Fruit fly (Drosophila melanogaster) whole organism, embryonic: Measurements from ENCODE around the gene CG6839.
A peak's percentile ranks its signal among the peaks of the same experiment; 100 is the strongest.

Source experiments
- C15 ChIP-seq: fragments of 200-800 bp; sonication (Bioruptor generic); IDR thresholded peaks from 3 replicates; pipeline ENCODE4 v1.3.6; 2022; ENCODE audit warnings: missing biosample characterization, missing genetic modification characterization
- CG10274 ChIP-seq: fragments of 200-800 bp; sonication (Bioruptor generic); optimal IDR thresholded peaks from 3 replicates; lab custom pipeline; 2017; ENCODE audit warnings: missing biosample characterization, mild to moderate bottlenecking, missing genetic modification characterization
- CG10462 ChIP-seq: fragments of 200-800 bp; sonication (Bioruptor generic); optimal IDR thresholded peaks from 2 replicates; lab custom pipeline; 2016; ENCODE audit warnings: missing biosample characterization, missing genetic modification characterization
- CG11560 ChIP-seq: fragments of 200-800 bp; sonication (Bioruptor generic); IDR thresholded peaks from 3 replicates; pipeline ENCODE4 v1.3.6; 2022; ENCODE audit warnings: missing biosample characterization, missing genetic modification characterization
- CG12391 ChIP-seq: fragments of 200-800 bp; sonication (Bioruptor generic); optimal IDR thresholded peaks from 3 replicates; lab custom pipeline; 2018; ENCODE audit warnings: missing biosample characterization, mild to moderate bottlenecking, missing genetic modification characterization, moderate library complexity
- CG12942 ChIP-seq: fragments of 200-800 bp; sonication (Bioruptor generic); optimal IDR thresholded peaks from 3 replicates; lab custom pipeline; 2016; ENCODE audit warnings: missing biosample characterization, missing genetic modification characterization
- CG13287 ChIP-seq: fragments of 200-800 bp; sonication (Bioruptor generic); IDR thresholded peaks from 2 replicates; pipeline ENCODE4 v1.3.6; 2022; ENCODE audit warnings: missing biosample characterization, missing genetic modification characterization; ENCODE audit not compliant: partially characterized antibody
- CG14050 ChIP-seq: fragments of 200-800 bp; sonication (Bioruptor generic); IDR thresholded peaks from 3 replicates; pipeline ENCODE4 v1.3.6; 2022; ENCODE audit warnings: missing biosample characterization, missing genetic modification characterization
- CG15011 ChIP-seq: fragments of 200-800 bp; sonication (Bioruptor generic); optimal IDR thresholded peaks from 3 replicates; lab custom pipeline; 2018; ENCODE audit warnings: missing biosample characterization, mild to moderate bottlenecking, missing genetic modification characterization
- CG15601 ChIP-seq: fragments of 200-800 bp; sonication (Bioruptor generic); optimal IDR thresholded peaks from 3 replicates; lab custom pipeline; 2019; ENCODE audit warnings: missing biosample characterization, mild to moderate bottlenecking, missing genetic modification characterization, moderate library complexity
- CG16779 ChIP-seq: fragments of 200-800 bp; sonication (Bioruptor generic); IDR thresholded peaks from 2 replicates; pipeline ENCODE4 v1.3.6; 2022; ENCODE audit warnings: missing biosample characterization, missing genetic modification characterization
- CG18011 ChIP-seq: fragments of 200-800 bp; sonication (Bioruptor generic); optimal IDR thresholded peaks from 2 replicates; lab custom pipeline; 2017; ENCODE audit warnings: missing biosample characterization, missing genetic modification characterization, mild to moderate bottlenecking, moderate library complexity, missing genotype
- CG2678 ChIP-seq: fragments of 200-800 bp; sonication (Bioruptor generic); optimal IDR thresholded peaks from 3 replicates; lab custom pipeline; 2019; ENCODE audit warnings: missing biosample characterization, mild to moderate bottlenecking, missing genetic modification characterization, moderate library complexity
- CG2889 ChIP-seq: fragments of 200-800 bp; sonication (Bioruptor generic); IDR thresholded peaks from 3 replicates; pipeline ENCODE4 v1.3.6; 2022; ENCODE audit warnings: missing biosample characterization, missing genetic modification characterization
- CG31365 ChIP-seq: fragments of 200-800 bp; sonication (Bioruptor generic); optimal IDR thresholded peaks from 2 replicates; lab custom pipeline; 2018; ENCODE audit warnings: missing biosample characterization, mild to moderate bottlenecking, missing genetic modification characterization
- CG3163 ChIP-seq: fragments of 200-800 bp; sonication (Bioruptor generic); optimal IDR thresholded peaks from 3 replicates; lab custom pipeline; 2016; ENCODE audit warnings: missing biosample characterization, missing genetic modification characterization
- CG33213 ChIP-seq: fragments of 200-800 bp; sonication (Bioruptor generic); optimal IDR thresholded peaks from 3 replicates; lab custom pipeline; 2016; ENCODE audit warnings: missing biosample characterization, missing genetic modification characterization
- CG4282 ChIP-seq: fragments of 200-800 bp; sonication (Bioruptor generic); optimal IDR thresholded peaks from 2 replicates; lab custom pipeline; 2016; ENCODE audit warnings: missing biosample characterization, missing genetic modification characterization
- CG4707 ChIP-seq: fragments of 200-800 bp; sonication (Bioruptor generic); optimal IDR thresholded peaks from 2 replicates; lab custom pipeline; 2018; ENCODE audit warnings: missing biosample characterization, mild to moderate bottlenecking, missing genetic modification characterization, moderate library complexity
- CG7556 ChIP-seq: fragments of 200-800 bp; sonication (Bioruptor generic); optimal IDR thresholded peaks from 2 replicates; lab custom pipeline; 2017; ENCODE audit warnings: missing biosample characterization, mild to moderate bottlenecking, missing genetic modification characterization
- Dp ChIP-seq: fragments of 200-800 bp; sonication (Bioruptor generic); optimal IDR thresholded peaks from 2 replicates; lab custom pipeline; 2018; ENCODE audit warnings: missing biosample characterization, mild to moderate bottlenecking, missing genetic modification characterization, moderate library complexity
- Dref ChIP-seq: fragments of 200-800 bp; sonication (Bioruptor generic); IDR thresholded peaks from 2 replicates; pipeline ENCODE4 v1.3.6; 2022; ENCODE audit warnings: missing biosample characterization, missing genetic modification characterization
- GATAe ChIP-seq: fragments of 200-800 bp; sonication (Bioruptor generic); conservative IDR thresholded peaks from 2 replicates; pipeline ENCODE4 v1.3.6; 2022; ENCODE audit warnings: missing biosample characterization, missing genetic modification characterization
- H15 ChIP-seq: fragments of 200-800 bp; sonication (Bioruptor generic); IDR thresholded peaks from 3 replicates; pipeline ENCODE4 v1.3.6; 2022; ENCODE audit warnings: missing biosample characterization, missing genetic modification characterization
- HLH4C ChIP-seq: fragments of 200-800 bp; sonication (Bioruptor generic); IDR thresholded peaks from 3 replicates; pipeline ENCODE4 v1.3.6; 2022; ENCODE audit warnings: missing biosample characterization, missing genetic modification characterization; ENCODE audit not compliant: partially characterized antibody
- Hr39 ChIP-seq: fragments of >200 bp; optimal IDR thresholded peaks from 2 replicates; lab custom pipeline; 2017
- Mad ChIP-seq: fragments of 200-800 bp; sonication (Bioruptor generic); optimal IDR thresholded peaks from 2 replicates; lab custom pipeline; 2016; ENCODE audit warnings: missing biosample characterization, missing genetic modification characterization
- Med ChIP-seq: fragments of 200-800 bp; sonication (Bioruptor generic); peaks from one replicate; lab custom pipeline; 2016; ENCODE audit warnings: missing biosample characterization, missing genetic modification characterization, mild to moderate bottlenecking, inconsistent platforms, moderate library complexity
- NC2α ChIP-seq: fragments of 200-800 bp; sonication (Bioruptor generic); optimal IDR thresholded peaks from 2 replicates; lab custom pipeline; 2016; ENCODE audit warnings: missing biosample characterization, missing genetic modification characterization
- Rfx ChIP-seq: fragments of 200-800 bp; sonication (Bioruptor generic); IDR thresholded peaks from 2 replicates; pipeline ENCODE4 v1.3.6; 2022; ENCODE audit warnings: missing biosample characterization, missing genetic modification characterization
- ato ChIP-seq: fragments of 200-800 bp; sonication (Bioruptor generic); IDR thresholded peaks from 2 replicates; pipeline ENCODE4 v1.3.6; 2022; ENCODE audit warnings: missing biosample characterization, missing genetic modification characterization; ENCODE audit not compliant: partially characterized antibody
- bbx ChIP-seq: fragments of 200-800 bp; sonication (Bioruptor generic); IDR thresholded peaks from 2 replicates; pipeline ENCODE4 v1.3.6; 2022; ENCODE audit warnings: missing biosample characterization, missing genetic modification characterization; ENCODE audit not compliant: partially characterized antibody
- br ChIP-seq: fragments of >200 bp; optimal IDR thresholded peaks from 2 replicates; lab custom pipeline; 2017
- btn ChIP-seq: fragments of 200-800 bp; sonication (Bioruptor generic); optimal IDR thresholded peaks from 2 replicates; lab custom pipeline; 2016; ENCODE audit warnings: missing biosample characterization, missing genetic modification characterization
- chm ChIP-seq: fragments of 200-800 bp; sonication (Bioruptor generic); IDR thresholded peaks from 2 replicates; pipeline ENCODE4 v1.3.6; 2022; ENCODE audit warnings: missing biosample characterization, missing genetic modification characterization
- danr ChIP-seq: fragments of 200-800 bp; sonication (Bioruptor generic); IDR thresholded peaks from 2 replicates; pipeline ENCODE4 v1.3.6; 2022; ENCODE audit warnings: missing biosample characterization, missing genetic modification characterization
- eve ChIP-seq, 2 experiments: fragments of >200 bp; optimal IDR thresholded peaks; 2 replicates each; lab custom pipeline; 2017; ENCODE audit warnings: missing biosample characterization in 2 of 2, missing genetic modification characterization in 2 of 2
- gcm ChIP-seq: fragments of 200-800 bp; sonication (Bioruptor generic); optimal IDR thresholded peaks from 2 replicates; lab custom pipeline; 2019; ENCODE audit warnings: missing biosample characterization, mild to moderate bottlenecking, missing genetic modification characterization, moderate library complexity
- gro ChIP-seq: fragments of 200-800 bp; sonication (Bioruptor generic); optimal IDR thresholded peaks from 2 replicates; lab custom pipeline; 2016; ENCODE audit warnings: missing biosample characterization, missing genetic modification characterization
- h ChIP-seq: fragments of >200 bp; optimal IDR thresholded peaks from 2 replicates; lab custom pipeline; 2017
- ham ChIP-seq: fragments of 200-800 bp; sonication (Bioruptor generic); IDR thresholded peaks from 2 replicates; pipeline ENCODE4 v1.3.6; 2022; ENCODE audit warnings: missing biosample characterization, missing genetic modification characterization
- jumu ChIP-seq: fragments of 200-800 bp; sonication (Bioruptor generic); optimal IDR thresholded peaks from 3 replicates; lab custom pipeline; 2016; ENCODE audit warnings: missing biosample characterization, missing genetic modification characterization
- knrl ChIP-seq: fragments of 200-800 bp; sonication (Bioruptor generic); IDR thresholded peaks from 3 replicates; pipeline ENCODE4 v1.3.6; 2022; ENCODE audit warnings: missing biosample characterization, missing genetic modification characterization; ENCODE audit not compliant: partially characterized antibody
- lilli ChIP-seq: fragments of 200-800 bp; sonication (Bioruptor generic); optimal IDR thresholded peaks from 3 replicates; lab custom pipeline; 2016; ENCODE audit warnings: missing biosample characterization, missing genetic modification characterization
- pho ChIP-seq: fragments of 200-800 bp; sonication (Bioruptor generic); optimal IDR thresholded peaks from 2 replicates; lab custom pipeline; 2016; ENCODE audit warnings: missing biosample characterization, missing genetic modification characterization
- psq ChIP-seq: fragments of 200-800 bp; sonication (Bioruptor generic); optimal IDR thresholded peaks from 2 replicates; lab custom pipeline; 2017; ENCODE audit warnings: missing biosample characterization, missing genetic modification characterization
- row ChIP-seq: fragments of 200-800 bp; sonication (Bioruptor generic); IDR thresholded peaks from 3 replicates; pipeline ENCODE4 v1.3.6; 2022; ENCODE audit warnings: missing biosample characterization, missing genetic modification characterization
- scrt ChIP-seq: fragments of 200-800 bp; sonication (Bioruptor generic); optimal IDR thresholded peaks from 2 replicates; lab custom pipeline; 2018; ENCODE audit warnings: missing biosample characterization, mild to moderate bottlenecking, missing genetic modification characterization, moderate library complexity
- sob ChIP-seq: fragments of 200-800 bp; sonication (Bioruptor generic); IDR thresholded peaks from 2 replicates; pipeline ENCODE4 v1.3.6; 2022; ENCODE audit warnings: missing biosample characterization, missing genetic modification characterization
- ssp ChIP-seq: fragments of 200-800 bp; sonication (Bioruptor generic); IDR thresholded peaks from 2 replicates; pipeline ENCODE4 v1.3.6; 2022; ENCODE audit warnings: missing biosample characterization, missing genetic modification characterization
- tll ChIP-seq, 2 experiments: fragments of 200-800 bp in 1 of 2; fragments of >200 bp in 1 of 2; sonication (Bioruptor generic) in 1 of 2; optimal IDR thresholded peaks; 2 replicates each; lab custom pipeline; 2017 to 2019; ENCODE audit warnings: missing biosample characterization in 2 of 2, missing genetic modification characterization in 2 of 2, mild to moderate bottlenecking in 1 of 2, moderate library complexity in 1 of 2
- trh ChIP-seq: fragments of 200-800 bp; sonication (Bioruptor generic); optimal IDR thresholded peaks from 2 replicates; lab custom pipeline; 2016; ENCODE audit warnings: missing biosample characterization, missing genetic modification characterization
- unc-4 ChIP-seq: fragments of 200-800 bp; sonication (Bioruptor generic); IDR thresholded peaks from 2 replicates; pipeline ENCODE4 v1.3.6; 2022; ENCODE audit warnings: missing biosample characterization, missing genetic modification characterization; ENCODE audit not compliant: partially characterized antibody
- yki ChIP-seq: fragments of >200 bp; optimal IDR thresholded peaks from 3 replicates; lab custom pipeline; 2018

Gene CG6839

dm6 chr3L:18901411-18901810 lies 16.0 kb upstream of the CG6839 start, which contains the start of the genes arx and CG6843 (continued):
- TF ChIP-seq trh, result no peak
- no peak for TF ChIP-seq sob (GFP tag; lab: Robert Waterston, UW)
- TF ChIP-seq CG33213 (GFP tag; lab: Kevin White, UChicago), result no peak
- no peak for TF ChIP-seq danr (GFP tag; lab: Robert Waterston, UW)
- TF ChIP-seq CG4282, result no peak
- TF ChIP-seq tll (GFP tag; optimal IDR thresholded peaks at IDR 0.05; lab: Kevin White, UChicago), result no peak
- TF ChIP-seq btn (GFP tag; lab: Kevin White, UChicago), result no peak
- TF ChIP-seq CG7556 (GFP tag; lab: Kevin White, UChicago), result no peak
- no peak for TF ChIP-seq CG4707 (GFP tag; lab: Kevin White, UChicago)
- TF ChIP-seq CG13287 (GFP tag; lab: Robert Waterston, UW), result peak; percentile 96
- TF ChIP-seq jumu, result no peak
- TF ChIP-seq CG18011 (GFP tag; lab: Kevin White, UChicago), result no peak
- no peak for TF ChIP-seq pho (GFP tag; lab: Kevin White, UChicago)
- TF ChIP-seq CG16779, result no peak
- no peak for TF ChIP-seq gcm (GFP tag; lab: Kevin White, UChicago)
- peak; percentile 7 for TF ChIP-seq lilli
- peak; percentile 61 for TF ChIP-seq gro
- TF ChIP-seq eve (GFP tag; optimal IDR thresholded peaks at IDR 0.05; lab: Kevin White, UChicago), result no peak
- TF ChIP-seq CG31365, result no peak
- no peak for TF ChIP-seq yki (lab: Kevin White, UChicago)
- no peak for TF ChIP-seq NC2α (GFP tag; lab: Kevin White, UChicago)
- TF ChIP-seq Dref (GFP tag; lab: Robert Waterston, UW), result peak; percentile 86
- TF ChIP-seq CG15011 (GFP tag; lab: Kevin White, UChicago), result no peak
- TF ChIP-seq Med (GFP tag; lab: Kevin White, UChicago), result peak; percentile 74
- no peak for TF ChIP-seq CG2678 (tag; lab: Kevin White, UChicago)
- TF ChIP-seq C15 (GFP tag; lab: Robert Waterston, UW), result no peak
- TF ChIP-seq Mad (GFP tag; lab: Kevin White, UChicago), result no peak
- no peak for TF ChIP-seq Hr39 (lab: Kevin White, UChicago)
- TF ChIP-seq H15 (GFP tag; lab: Robert Waterston, UW), result no peak
- TF ChIP-seq CG2889 (GFP tag; lab: Robert Waterston, UW), result no peak
- no peak for TF ChIP-seq CG11560 (tag; lab: Robert Waterston, UW)
- TF ChIP-seq CG12942, result no peak
- TF ChIP-seq CG3163 (GFP tag; lab: Kevin White, UChicago), result no peak
- TF ChIP-seq CG12391 (tag; lab: Kevin White, UChicago), result peak; percentile 22
- peak; percentile 66 for TF ChIP-seq Dp (GFP tag; lab: Kevin White, UChicago)
- peak; percentile 83 for TF ChIP-seq HLH4C (GFP tag; lab: Robert Waterston, UW)
- TF ChIP-seq knrl (GFP tag; lab: Robert Waterston, UW), result peak; percentile 91
- TF ChIP-seq bbx (GFP tag; lab: Robert Waterston, UW), result peak; percentile 92
- no peak for TF ChIP-seq GATAe (GFP tag; lab: Robert Waterston, UW)
- no peak for TF ChIP-seq ssp
- TF ChIP-seq Rfx, result no peak
- TF ChIP-seq unc-4 (GFP tag; lab: Robert Waterston, UW), result peak; percentile 94
- no peak for TF ChIP-seq CG15601
- TF ChIP-seq br (lab: Kevin White, UChicago), result no peak
- no peak for TF ChIP-seq scrt (GFP tag; lab: Kevin White, UChicago)
- TF ChIP-seq h, result no peak
- peak; percentile 86 for TF ChIP-seq ato (GFP tag; lab: Robert Waterston, UW)
- TF ChIP-seq ham (GFP tag; lab: Robert Waterston, UW), result no peak
- peak; percentile 17; the same call in 1 of the 3 replicates for TF ChIP-seq row
- no peak for TF ChIP-seq CG10274
- TF ChIP-seq CG10462 (GFP tag; lab: Kevin White, UChicago), result no peak
- no peak for TF ChIP-seq chm (GFP tag; lab: Robert Waterston, UW)
- TF ChIP-seq CG14050 (GFP tag; lab: Robert Waterston, UW), result no peak
- peak; percentile 39 for TF ChIP-seq psq (GFP tag; lab: Kevin White, UChicago)
